Worm (Caenorhabditis elegans): Measurements from ENCODE around the gene ugt-44.

ugt-44 gene

DNA sequence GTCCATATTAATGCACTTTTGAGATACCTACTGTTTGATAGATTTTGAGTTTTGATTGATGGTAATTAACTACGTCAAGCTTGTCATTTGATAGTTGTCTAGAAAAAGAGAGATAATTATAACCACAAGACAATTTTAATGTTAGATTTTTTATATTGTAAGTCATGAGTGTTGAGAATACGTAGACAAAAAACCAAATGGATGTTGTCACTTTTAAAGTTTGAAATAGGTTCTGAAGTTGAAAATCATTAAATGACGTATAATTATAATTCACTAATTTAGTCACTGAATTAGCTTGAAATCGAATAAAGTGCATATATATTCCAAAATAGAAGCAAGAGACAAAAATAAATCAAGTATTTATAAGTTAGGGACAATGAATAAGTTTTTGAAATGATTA, 32.4 kb upstream of the ugt-44 start:
- TF ChIP-seq zip-8 (tag; optimal IDR thresholded peaks at IDR 0.05) (no peak), elt-3 (tag; optimal IDR thresholded peaks at IDR 0.05) (no peak), pha-4 (tag; optimal IDR thresholded peaks at IDR 0.05) (no peak), ham-2 (GFP tag; optimal IDR thresholded peaks at IDR 0.05) (no peak), snpc-4 (tag; optimal IDR thresholded peaks at IDR 0.05) (no peak), bed-3 (GFP tag; optimal IDR thresholded peaks at IDR 0.05) (no peak), lsy-2 (tag; optimal IDR thresholded peaks at IDR 0.05) (no peak), nhr-76 (tag; optimal IDR thresholded peaks at IDR 0.05) (no peak), nhr-237 (tag; optimal IDR thresholded peaks at IDR 0.05) (no peak), ceh-83 (GFP tag; optimal IDR thresholded peaks at IDR 0.05) (no peak), hlh-1 (tag; optimal IDR thresholded peaks at IDR 0.05) (no peak), ceh-43 (GFP tag; optimal IDR thresholded peaks at IDR 0.05) (no peak), mab-5 (tag; optimal IDR thresholded peaks at IDR 0.05) (no peak), mls-2 (tag; optimal IDR thresholded peaks at IDR 0.05) (no peak)

DNA sequence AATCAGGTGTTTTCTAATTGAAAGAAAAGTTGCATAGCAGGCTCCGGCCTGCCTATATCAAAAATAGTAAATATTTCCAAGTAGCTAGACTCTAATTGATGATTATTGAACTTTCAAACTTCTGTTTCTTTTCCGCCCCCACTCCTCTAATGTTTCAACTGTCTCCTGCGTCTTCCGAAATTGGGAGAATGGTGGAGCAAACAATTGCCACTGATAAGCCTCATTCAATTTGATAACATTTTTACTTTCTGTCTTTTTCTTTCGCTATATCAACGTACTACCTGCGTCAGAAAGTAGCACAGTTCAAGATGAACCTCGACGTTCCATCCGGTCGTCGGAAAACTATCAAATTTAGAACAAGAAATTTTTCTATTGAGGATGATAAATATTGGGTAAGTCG, 30.6 kb upstream of the ugt-44 start, which contains the start of gene F13B12.3:
TSS of gene F13B12.3 (plus strand) at position 223 of the 400 bp plus-strand sequence.
- TF ChIP-seq pha-4 (tag; optimal IDR thresholded peaks at IDR 0.05) (no peak), lin-32 (GFP tag; optimal IDR thresholded peaks at IDR 0.05) (no peak), ceh-43 (GFP tag; optimal IDR thresholded peaks at IDR 0.05) (no peak), bed-3 (GFP tag; optimal IDR thresholded peaks at IDR 0.05) (no peak), lin-13 (tag; optimal IDR thresholded peaks at IDR 0.05) (no peak), unc-39 (tag; optimal IDR thresholded peaks at IDR 0.05) (no peak), tbx-8 (GFP tag; optimal IDR thresholded peaks at IDR 0.05) (no peak), ceh-83 (GFP tag; optimal IDR thresholded peaks at IDR 0.05) (no peak), ceh-39 (tag; optimal IDR thresholded peaks at IDR 0.05) (no peak), cnd-1 (tag; optimal IDR thresholded peaks at IDR 0.05) (no peak), nhr-28 (tag; optimal IDR thresholded peaks at IDR 0.05) (no peak)

DNA sequence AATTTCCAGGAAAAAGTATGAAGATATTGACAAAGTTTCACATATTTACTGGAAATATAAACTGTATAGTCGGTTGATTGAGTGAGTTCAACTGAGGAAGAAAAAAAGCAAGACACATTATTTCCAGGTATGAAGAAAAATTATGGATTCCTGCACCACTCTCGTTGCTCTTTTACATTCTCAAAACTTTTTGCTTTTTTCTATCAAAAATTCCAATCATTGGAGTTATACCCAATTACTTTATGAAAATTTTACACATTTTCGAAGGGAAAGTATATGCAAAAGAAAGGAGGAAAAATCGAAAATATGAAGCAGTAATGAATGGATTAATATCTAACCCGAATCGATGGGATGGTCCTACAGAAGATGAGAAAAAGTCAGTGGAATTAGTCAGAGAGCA, 26.6 kb upstream of the ugt-44 start:
- TF ChIP-seq nhr-76 (tag; optimal IDR thresholded peaks at IDR 0.05) (no peak), sem-2 (GFP tag; optimal IDR thresholded peaks at IDR 0.05) (no peak), ceh-39 (tag; optimal IDR thresholded peaks at IDR 0.05) (no peak), blmp-1 (tag; optimal IDR thresholded peaks at IDR 0.05) (no peak), lin-32 (GFP tag; optimal IDR thresholded peaks at IDR 0.05) (no peak), nhr-12 (tag; optimal IDR thresholded peaks at IDR 0.05) (no peak), pha-4 (tag; optimal IDR thresholded peaks at IDR 0.05) (no peak), snpc-4 (tag; optimal IDR thresholded peaks at IDR 0.05) (no peak)

DNA sequence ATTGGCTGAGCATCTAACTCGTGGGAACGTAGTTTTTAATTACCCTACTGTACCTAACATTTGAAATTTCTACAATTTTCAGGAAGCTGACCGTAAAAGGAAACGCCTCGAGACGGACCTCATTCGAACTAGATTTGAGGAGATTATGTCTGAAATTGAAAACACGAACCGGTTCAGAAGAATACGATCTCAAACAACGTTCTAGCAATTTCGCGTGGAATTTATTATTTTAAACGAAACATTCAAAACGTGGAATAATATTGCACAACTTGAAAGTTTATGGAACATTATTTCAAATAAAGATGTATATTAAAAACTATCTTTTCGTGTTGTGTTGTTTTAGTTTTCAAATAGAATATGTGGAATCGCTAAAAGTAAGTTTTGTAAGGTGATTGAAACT, 26.0 kb upstream of the ugt-44 start, which contains the start of gene F13B12.7:
TSS of gene F13B12.7 (plus strand) at position 301 of the 400 bp plus-strand sequence.
- no peak for TF ChIP-seq lsy-2 (tag; optimal IDR thresholded peaks at IDR 0.05)
- TF ChIP-seq nhr-12 (tag; optimal IDR thresholded peaks at IDR 0.05), result no peak
- TF ChIP-seq zip-8 (tag; optimal IDR thresholded peaks at IDR 0.05), result no peak
- TF ChIP-seq mls-2 (tag; optimal IDR thresholded peaks at IDR 0.05), result no peak
- TF ChIP-seq ham-2 (GFP tag; optimal IDR thresholded peaks at IDR 0.05), result no peak
- no peak for TF ChIP-seq nhr-2 (tag; optimal IDR thresholded peaks at IDR 0.05)
- TF ChIP-seq tbx-8 (GFP tag; optimal IDR thresholded peaks at IDR 0.05), result no peak

DNA sequence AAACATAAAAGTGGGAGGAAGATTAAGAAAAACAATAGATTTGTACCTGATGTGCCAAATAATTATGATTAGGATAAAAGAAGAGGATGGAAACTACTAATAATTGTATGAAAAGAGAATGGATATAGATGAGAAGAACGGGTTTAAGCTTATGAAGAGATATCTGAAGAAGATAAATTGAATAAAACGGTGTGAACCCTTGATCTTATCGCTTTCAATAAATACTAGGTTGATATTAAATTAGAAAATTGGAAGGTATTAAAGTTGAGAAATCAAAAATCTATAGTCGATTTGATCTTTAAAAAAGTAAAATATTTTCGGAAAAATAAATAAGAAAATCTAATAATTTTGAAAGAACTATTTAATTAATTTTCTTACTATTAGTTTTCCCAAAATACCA, 19.7 kb upstream of the ugt-44 start, which contains the start of gene F13B12.4:
TSS of gene F13B12.4 (minus strand) at position 101 of the 400 bp plus-strand sequence.
- TF ChIP-seq pha-4 (tag; optimal IDR thresholded peaks at IDR 0.05) (no peak), ceh-39 (tag; optimal IDR thresholded peaks at IDR 0.05) (no peak), sptf-1 (tag; optimal IDR thresholded peaks at IDR 0.05) (no peak), ceh-43 (GFP tag; optimal IDR thresholded peaks at IDR 0.05) (no peak), mls-2 (tag; optimal IDR thresholded peaks at IDR 0.05) (no peak), ztf-11 (tag; optimal IDR thresholded peaks at IDR 0.05) (no peak), M03D4.4 (tag; optimal IDR thresholded peaks at IDR 0.05) (no peak)

DNA sequence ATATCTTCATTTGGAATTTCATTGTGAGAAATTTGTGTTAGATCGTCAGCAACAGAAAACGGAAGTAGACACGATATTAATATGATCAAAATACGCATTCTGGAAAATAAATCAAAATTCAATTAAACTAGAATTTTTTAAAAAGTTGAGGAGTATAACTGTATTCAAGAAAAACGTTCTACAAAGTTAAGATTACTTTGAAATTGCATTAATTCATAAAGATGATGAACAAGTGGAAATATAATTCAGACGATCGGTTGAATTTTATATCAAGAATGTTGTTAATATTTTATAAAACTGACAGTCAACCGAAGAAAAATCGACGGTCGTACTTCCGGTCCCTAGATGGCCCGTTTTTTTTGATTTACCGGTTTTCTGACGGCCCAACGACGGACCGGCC, 16.5 kb upstream of the ugt-44 start, which contains the start of gene F01D4.8:
TSS of gene F01D4.8 (minus strand) at position 101 of the 400 bp plus-strand sequence.
- TF ChIP-seq pha-4 (tag; optimal IDR thresholded peaks at IDR 0.05) (no peak), unc-39 (tag; optimal IDR thresholded peaks at IDR 0.05) (no peak), mls-2 (tag; optimal IDR thresholded peaks at IDR 0.05) (no peak), lsy-2 (tag; optimal IDR thresholded peaks at IDR 0.05) (no peak), ceh-39 (tag; optimal IDR thresholded peaks at IDR 0.05) (no peak), bed-3 (GFP tag; optimal IDR thresholded peaks at IDR 0.05) (no peak), lin-32 (GFP tag; optimal IDR thresholded peaks at IDR 0.05) (no peak), lin-13 (tag; optimal IDR thresholded peaks at IDR 0.05) (no peak), nhr-76 (tag; optimal IDR thresholded peaks at IDR 0.05) (no peak), unc-120 (tag; optimal IDR thresholded peaks at IDR 0.05; ENCODE audit: poor library complexity, severe bottlenecking) (no peak), ceh-83 (GFP tag; optimal IDR thresholded peaks at IDR 0.05) (no peak), ceh-43 (GFP tag; optimal IDR thresholded peaks at IDR 0.05) (no peak), nhr-12 (tag; optimal IDR thresholded peaks at IDR 0.05) (no peak), unc-62 (GFP tag; optimal IDR thresholded peaks at IDR 0.05) (no peak), elt-1 (tag; optimal IDR thresholded peaks at IDR 0.05; ENCODE audit: borderline replicate concordance, insufficient read depth) (no peak), mep-1 (tag; optimal IDR thresholded peaks at IDR 0.05) (no peak)
